Worm (Caenorhabditis elegans) whole organism, late embryonic: Measurements from ENCODE around the gene nhr-147.

ENCODE experiments used
- C38D4.7 ChIP-seq: fragments of 200-800 bp; sonication (Bioruptor generic); optimal IDR thresholded peaks from 2 replicates; lab custom pipeline; 2018; ENCODE audit warnings: mild to moderate bottlenecking, missing genetic modification characterization, moderate library complexity, missing compliant biosample characterization
- ahr-1 ChIP-seq: sonication (generic microtip); optimal IDR thresholded peaks from 2 replicates; lab custom pipeline; 2016; ENCODE audit warnings: missing genetic modification characterization, missing compliant biosample characterization
- ama-1 ChIP-seq: fragments of 150-350 bp; optimal IDR thresholded peaks from 2 replicates; lab custom pipeline; 2014
- ceh-24 ChIP-seq: sonication (generic microtip); optimal IDR thresholded peaks from 2 replicates; lab custom pipeline; 2016; ENCODE audit warnings: mild to moderate bottlenecking, missing genetic modification characterization, missing compliant biosample characterization
- ceh-34 ChIP-seq: sonication (generic microtip); optimal IDR thresholded peaks from 2 replicates; lab custom pipeline; 2016; ENCODE audit warnings: mild to moderate bottlenecking, missing genetic modification characterization, missing compliant biosample characterization
- ceh-45 ChIP-seq: fragments of 200-800 bp; sonication (Bioruptor generic); IDR thresholded peaks from 2 replicates; pipeline ENCODE4 v1.3.6; 2022; ENCODE audit warnings: missing genetic modification reagents, missing genetic modification characterization, missing compliant biosample characterization
- fkh-10 ChIP-seq: fragments of 150-350 bp; optimal IDR thresholded peaks from 2 replicates; lab custom pipeline; 2014; ENCODE audit warnings: missing biosample characterization, missing genetic modification reagents, missing genetic modification characterization
- hlh-30 ChIP-seq: sonication (generic microtip); optimal IDR thresholded peaks from 2 replicates; lab custom pipeline; 2017; ENCODE audit warnings: antibody characterized with exemption, missing genetic modification characterization, missing compliant biosample characterization; ENCODE audit not compliant: insufficient read depth
- hlh-8 ChIP-seq: sonication (generic microtip); optimal IDR thresholded peaks from 2 replicates; lab custom pipeline; 2016; ENCODE audit warnings: missing genotype, missing genetic modification characterization, missing compliant biosample characterization
- nhr-11 ChIP-seq: fragments of 150-350 bp; optimal IDR thresholded peaks from 2 replicates; lab custom pipeline; 2014; ENCODE audit warnings: missing biosample characterization, missing genetic modification characterization
- odd-2 ChIP-seq: sonication (generic microtip); optimal IDR thresholded peaks from 2 replicates; lab custom pipeline; 2017; ENCODE audit warnings: antibody characterized with exemption, mild to moderate bottlenecking, missing genetic modification characterization, missing compliant biosample characterization
- pha-4 ChIP-seq: fragments of 150-350 bp; optimal IDR thresholded peaks from 2 replicates; lab custom pipeline; 2018; ENCODE audit warnings: missing biosample characterization, missing genetic modification reagents, missing genetic modification characterization
- pqm-1 ChIP-seq: sonication (generic microtip); optimal IDR thresholded peaks from 2 replicates; lab custom pipeline; 2016; ENCODE audit warnings: missing genetic modification characterization, missing compliant biosample characterization
- sdc-2 ChIP-seq: sonication (generic microtip); optimal IDR thresholded peaks from 2 replicates; lab custom pipeline; 2016; ENCODE audit warnings: missing genotype, missing genetic modification characterization, missing compliant biosample characterization

DNA sequence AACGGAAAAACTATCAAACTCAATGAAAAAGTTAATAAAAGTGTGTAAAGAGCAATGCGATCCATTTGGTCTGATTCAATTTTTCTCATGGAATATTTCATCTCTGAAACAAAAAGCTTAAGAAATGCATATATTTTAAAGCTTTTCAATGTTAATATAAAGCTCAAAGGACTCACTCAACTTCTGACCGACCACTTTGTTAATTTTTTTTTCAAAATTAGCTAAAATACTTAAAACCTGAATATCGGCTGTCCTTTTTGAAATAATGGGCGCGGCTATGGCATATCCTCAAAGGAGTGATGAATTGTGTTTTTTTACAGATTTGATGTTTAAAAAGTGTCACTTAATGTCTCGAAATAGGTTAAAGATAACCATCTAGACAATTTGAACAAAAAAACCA is 44.2 kb downstream of the nhr-147 start, which contains the start of gene C02H6.1:
- TF ChIP-seq pqm-1 (tag; lab: Kevin White, UChicago) (no peak), hlh-30 (tag; lab: Kevin White, UChicago) (no peak), odd-2 (tag; lab: Kevin White, UChicago) (no peak), C38D4.7 (no peak), fkh-10 (GFP tag; lab: Kevin White, UChicago) (no peak), ama-1 (lab: Kevin White, UChicago) (no peak), pha-4 (tag; lab: Kevin White, UChicago) (no peak), ceh-24 (tag; lab: Kevin White, UChicago) (no peak), sdc-2 (tag; lab: Kevin White, UChicago) (no peak), ceh-45 (GFP tag; lab: Robert Waterston, UW) (no peak), nhr-11 (tag; lab: Kevin White, UChicago) (no peak), ceh-34 (no peak), hlh-8 (tag; lab: Kevin White, UChicago) (no peak), ahr-1 (no peak)
